Worm (Caenorhabditis elegans): Measurements from ENCODE around the gene hbl-1.

The hbl-1 gene

DNA sequence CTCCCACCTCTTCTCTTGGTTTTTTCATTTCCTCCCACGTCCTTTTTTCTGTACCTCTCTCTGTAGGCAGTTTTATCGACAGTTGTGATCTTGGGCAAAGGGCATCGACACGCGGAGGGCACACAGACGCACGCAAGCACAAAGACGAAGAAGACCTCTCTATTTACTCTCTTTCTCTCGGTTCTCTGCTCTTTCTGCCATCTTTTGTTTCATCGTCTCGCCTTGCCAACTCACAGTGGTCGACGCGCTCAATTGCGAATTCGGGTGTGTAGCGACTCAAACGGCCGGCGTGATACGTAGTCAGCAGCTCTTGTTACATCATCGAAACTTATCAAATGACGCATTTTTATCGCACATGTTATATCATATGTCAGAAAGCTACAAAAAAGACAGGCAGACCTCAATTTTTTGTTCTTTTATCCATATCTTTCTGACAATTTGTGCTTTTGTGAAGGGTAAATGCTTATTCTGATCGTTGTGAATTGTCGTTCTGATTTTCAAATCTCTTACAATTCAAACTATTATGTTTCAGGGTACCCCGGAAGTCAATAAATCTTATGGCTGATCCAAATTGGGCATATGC lies 19.2 kb downstream of the hbl-1 start, which contains the start of gene puf-9 (continued):
- TF ChIP-seq madf-8 (GFP tag; conservative IDR thresholded peaks at IDR 0.05) (no peak), ztf-3 (GFP tag; optimal IDR thresholded peaks at IDR 0.05) (peak; percentile 89), ceh-79 (tag; optimal IDR thresholded peaks at IDR 0.05) (peak; percentile 43), ceh-27 (GFP tag; optimal IDR thresholded peaks at IDR 0.05) (peak; percentile 99), C06A6.2 (GFP tag; conservative IDR thresholded peaks at IDR 0.05) (peak; percentile 94), lin-54 (GFP tag; optimal IDR thresholded peaks at IDR 0.05) (peak; percentile 82), hmg-20 (GFP tag; IDR thresholded peaks at IDR 0.05) (peak; percentile 61; the same call in 1 of the 2 replicates), mel-28 (tag; optimal IDR thresholded peaks at IDR 0.05; ENCODE audit: borderline replicate concordance) (no peak), snpc-1.3 (tag; optimal IDR thresholded peaks at IDR 0.05; ENCODE audit: insufficient read depth) (no peak), nhr-179 (tag; optimal IDR thresholded peaks at IDR 0.05) (no peak), bed-2 (GFP tag; IDR thresholded peaks at IDR 0.05) (peak; percentile 70; the same call in 1 of the 2 replicates), sptf-2 (GFP tag; optimal IDR thresholded peaks at IDR 0.05) (no peak), B0261.1 (tag; optimal IDR thresholded peaks at IDR 0.05) (peak; percentile 37), nhr-80 (tag; optimal IDR thresholded peaks at IDR 0.05) (peak; percentile 100), nfya-2 (GFP tag; IDR thresholded peaks at IDR 0.05) (no peak), aptf-2 (GFP tag; conservative IDR thresholded peaks at IDR 0.05) (0 out of 2 replicates have a peak, but pooled peaks have one; percentile 55), Y56A3A.18 (GFP tag; IDR thresholded peaks at IDR 0.05) (peak; percentile 85), rcor-1 (GFP tag; IDR thresholded peaks at IDR 0.05) (peak; percentile 83), nfyb-1 (GFP tag; IDR thresholded peaks at IDR 0.05) (peak; percentile 95), akir-1 (GFP tag; optimal IDR thresholded peaks at IDR 0.05) (peak; percentile 11), mcd-1 (GFP tag; IDR thresholded peaks at IDR 0.05) (peak; percentile 99), ama-1 (optimal IDR thresholded peaks at IDR 0.05) (no peak), ama-1 (GFP tag; optimal IDR thresholded peaks at IDR 0.05) (peak in 1 of 2 experiments; percentile 1), nfya-1 (tag; optimal IDR thresholded peaks at IDR 0.05; ENCODE audit: borderline replicate concordance, insufficient read depth) (no peak), dpl-1 (GFP tag; optimal IDR thresholded peaks at IDR 0.05) (peak; percentile 32), nhr-27 (tag; optimal IDR thresholded peaks at IDR 0.05) (peak; percentile 47), mes-4 (tag; optimal IDR thresholded peaks at IDR 0.05) (no peak), madf-6 (GFP tag; IDR thresholded peaks at IDR 0.05) (peak; percentile 47), egrh-3 (GFP tag; IDR thresholded peaks at IDR 0.05) (peak; percentile 74; the same call in 1 of the 2 replicates), lsl-1 (GFP tag; optimal IDR thresholded peaks at IDR 0.05) (peak; percentile 7), lin-35 (GFP tag; optimal IDR thresholded peaks at IDR 0.05) (peak in 1 of 3 experiments; percentile 94), zfh-2 (GFP tag; conservative IDR thresholded peaks at IDR 0.05) (peak; percentile 99), F49E8.2 (tag; optimal IDR thresholded peaks at IDR 0.05; ENCODE audit: insufficient read depth) (no peak), T26A5.8 (tag; optimal IDR thresholded peaks at IDR 0.05) (no peak), rec-8 (tag; optimal IDR thresholded peaks at IDR 0.05) (no peak), lag-1 (GFP tag; IDR thresholded peaks at IDR 0.05) (no peak), B0035.1 (tag; optimal IDR thresholded peaks at IDR 0.05) (peak; percentile 82), dox-1 (GFP tag; IDR thresholded peaks at IDR 0.05) (peak; percentile 95), lsy-27 (tag; optimal IDR thresholded peaks at IDR 0.05; ENCODE audit: borderline replicate concordance, insufficient read depth) (no peak), F22D6.2 (tag; optimal IDR thresholded peaks at IDR 0.05) (peak; percentile 93), B0336.3 (GFP tag; IDR thresholded peaks at IDR 0.05) (peak; percentile 97), F55B11.4 (tag; optimal IDR thresholded peaks at IDR 0.05; ENCODE audit: borderline replicate concordance, insufficient read depth) (no peak), B0019.2 (GFP tag; conservative IDR thresholded peaks at IDR 0.05) (no peak), let-607 (tag; optimal IDR thresholded peaks at IDR 0.05) (peak; percentile 98 to 99), hlh-26 (GFP tag; conservative IDR thresholded peaks at IDR 0.05) (no peak), C17E4.6 (GFP tag; IDR thresholded peaks at IDR 0.05) (peak; percentile 87)

Measured in whole organism, young adult.